Worm (Caenorhabditis elegans) whole organism, L4/young adult: ENCODE measurements around the gene ins-14.

Source experiments
- W03F9.2 ChIP-seq: fragments of 150-350 bp; optimal IDR thresholded peaks from 2 replicates; lab custom pipeline; 2014; ENCODE audit warnings: missing biosample characterization, missing genetic modification characterization
- dao-5 ChIP-seq: sonication (generic microtip); optimal IDR thresholded peaks from 2 replicates; lab custom pipeline; 2016; ENCODE audit warnings: missing genotype, missing genetic modification characterization, moderate library complexity, missing compliant biosample characterization
- him-1 ChIP-seq: sonication (generic microtip); optimal IDR thresholded peaks from 2 replicates; lab custom pipeline; 2016; ENCODE audit warnings: missing genotype, missing genetic modification reagents, missing genetic modification characterization, missing compliant biosample characterization

DNA sequence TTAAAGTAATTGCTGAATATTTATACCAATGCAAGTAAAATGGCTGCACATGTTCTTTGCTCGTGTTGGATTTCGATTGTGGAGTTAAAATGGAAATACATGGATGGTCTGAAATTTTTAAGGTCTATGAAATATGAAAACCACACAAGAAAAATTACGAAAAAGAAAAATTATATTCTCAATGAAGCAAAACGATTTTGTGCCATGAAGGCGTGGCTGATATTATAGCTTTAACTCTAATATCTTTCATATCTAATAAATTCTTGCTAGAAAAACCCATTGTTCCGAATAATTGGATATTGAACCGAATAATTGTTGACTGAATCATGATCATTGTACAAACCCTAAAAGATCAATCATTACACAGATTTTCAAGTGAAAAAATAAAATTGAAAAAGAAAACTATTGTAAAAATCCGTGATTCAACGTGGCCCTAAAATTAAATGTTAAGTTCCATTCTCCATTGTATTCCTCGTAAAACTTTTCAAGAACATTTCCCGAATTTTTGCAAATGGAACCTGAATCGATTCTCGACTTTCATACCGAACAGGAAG, 9.1 kb upstream of the ins-14 start, which contains the start of the genes srx-95 and fis-1:
- TF ChIP-seq him-1 (tag; lab: Kevin White, UChicago) (no peak), W03F9.2 (no peak), dao-5 (tag; lab: Kevin White, UChicago) (no peak)
